Worm (Caenorhabditis elegans) whole organism, early embryonic: Measurements from ENCODE around the gene bath-38.

ENCODE experiments used
- B0310.2 ChIP-seq: sonication (generic microtip); optimal IDR thresholded peaks from 2 replicates; lab custom pipeline; 2016; ENCODE audit warnings: mild to moderate bottlenecking, missing genetic modification characterization, missing compliant biosample characterization
- aly-1 ChIP-seq: sonication (generic microtip); optimal IDR thresholded peaks from 2 replicates; lab custom pipeline; 2016; ENCODE audit warnings: missing genetic modification characterization, missing compliant biosample characterization
- ama-1 ChIP-seq: fragments of 150-350 bp; optimal IDR thresholded peaks from 2 replicates; lab custom pipeline; 2014
- ceh-13 ChIP-seq: fragments of 200-800 bp; sonication (Bioruptor generic); optimal IDR thresholded peaks from 2 replicates; lab custom pipeline; 2018; ENCODE audit warnings: mild to moderate bottlenecking, missing genetic modification characterization, missing compliant biosample characterization
- ceh-36 ChIP-seq: sonication (generic microtip); optimal IDR thresholded peaks from 2 replicates; lab custom pipeline; 2016; ENCODE audit warnings: missing genetic modification characterization, inconsistent platforms, missing compliant biosample characterization
- ets-7 ChIP-seq: sonication (generic microtip); optimal IDR thresholded peaks from 2 replicates; lab custom pipeline; 2016; ENCODE audit warnings: missing genotype, missing genetic modification characterization, missing compliant biosample characterization
- hmbx-1 ChIP-seq: sonication (generic microtip); optimal IDR thresholded peaks from 2 replicates; lab custom pipeline; 2016; ENCODE audit warnings: mild to moderate bottlenecking, missing genetic modification characterization, missing compliant biosample characterization
- hnd-1 ChIP-seq: sonication (generic microtip); optimal IDR thresholded peaks from 2 replicates; lab custom pipeline; 2016; ENCODE audit warnings: missing genetic modification characterization, missing compliant biosample characterization
- pes-1 ChIP-seq: fragments of 200-800 bp; sonication (Bioruptor generic); IDR thresholded peaks from 2 replicates; pipeline ENCODE4 v1.3.6; 2022; ENCODE audit warnings: missing genetic modification reagents, missing genetic modification characterization, missing compliant biosample characterization
- tbx-37 ChIP-seq: fragments of 200-800 bp; sonication (Bioruptor generic); conservative IDR thresholded peaks from 2 replicates; pipeline ENCODE4 v1.3.6; 2022; ENCODE audit warnings: missing genetic modification reagents, missing genetic modification characterization, missing compliant biosample characterization
- tra-4 ChIP-seq: sonication (generic microtip); optimal IDR thresholded peaks from 2 replicates; lab custom pipeline; 2017; ENCODE audit warnings: missing genetic modification characterization, missing compliant biosample characterization

DNA sequence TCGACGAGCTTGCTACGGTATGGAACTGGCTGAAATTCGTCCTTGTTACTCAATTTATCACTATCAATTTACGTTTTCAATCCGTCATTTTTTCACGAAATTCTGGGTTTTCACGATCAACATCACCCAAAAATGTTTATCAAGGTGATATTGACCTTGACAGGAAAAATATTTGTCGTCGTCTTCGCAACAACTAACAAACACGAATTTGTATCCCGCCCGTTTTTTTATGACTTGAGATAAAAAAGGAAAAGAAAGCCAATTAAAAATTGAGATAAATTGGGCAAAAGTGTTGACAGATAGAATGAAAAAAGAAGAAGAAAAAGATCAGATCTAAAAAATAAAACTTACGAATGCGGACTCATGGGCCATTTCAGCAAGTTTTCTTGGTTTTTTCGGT is 34.2 kb downstream of the bath-38 start:
- TF ChIP-seq pes-1 (GFP tag; lab: Robert Waterston, UW) = no peak
- no peak for TF ChIP-seq ets-7
- no peak for TF ChIP-seq ama-1 (lab: Kevin White, UChicago)
- TF ChIP-seq tbx-37 (GFP tag; lab: Robert Waterston, UW) = no peak
- TF ChIP-seq hmbx-1 = no peak
- TF ChIP-seq aly-1 (tag; lab: Kevin White, UChicago) = no peak
- no peak for TF ChIP-seq ceh-13
- no peak for TF ChIP-seq B0310.2 (tag; lab: Kevin White, UChicago)
- TF ChIP-seq tra-4 (tag; lab: Kevin White, UChicago) = no peak
- TF ChIP-seq ceh-36 (tag; lab: Kevin White, UChicago) = no peak
- no peak for TF ChIP-seq hnd-1 (tag; lab: Kevin White, UChicago)
